Worm (Caenorhabditis elegans) whole organism, L4 larva: ENCODE results near the gene sars-2.
A peak's percentile ranks its signal among the peaks of the same experiment; 100 is the strongest.

ENCODE experiments used
- F37D6.2 ChIP-seq: sonication (generic microtip); optimal IDR thresholded peaks from 2 replicates; lab custom pipeline; 2016; ENCODE audit warnings: mild to moderate bottlenecking, missing genetic modification characterization, missing compliant biosample characterization
- F44E2.7 ChIP-seq: fragments of 200-800 bp; sonication (Bioruptor generic); IDR thresholded peaks from 2 replicates; pipeline ENCODE4 v2.1.2; 2022; ENCODE audit warnings: missing genetic modification characterization, missing compliant biosample characterization
- R02D3.7 ChIP-seq: fragments of 150-350 bp; sonication (generic microtip); optimal IDR thresholded peaks from 3 replicates; lab custom pipeline; 2014; ENCODE audit warnings: missing biosample characterization, missing genetic modification characterization
- T26A8.4 ChIP-seq: fragments of 200-800 bp; sonication (Bioruptor generic); IDR thresholded peaks from 2 replicates; pipeline ENCODE4 v1.3.6; 2022; ENCODE audit warnings: missing genetic modification characterization, missing compliant biosample characterization
- Y5F2A.4 ChIP-seq: fragments of 200-800 bp; sonication (Bioruptor generic); optimal IDR thresholded peaks from 2 replicates; lab custom pipeline; 2018; ENCODE audit warnings: mild to moderate bottlenecking, missing genetic modification characterization, missing compliant biosample characterization
- Y75B8A.6 ChIP-seq: fragments of 200-800 bp; sonication (Bioruptor generic); IDR thresholded peaks from 2 replicates; pipeline ENCODE4 v1.3.6; 2022; ENCODE audit warnings: missing genetic modification reagents, missing genetic modification characterization, missing compliant biosample characterization
- ZK337.2 ChIP-seq: fragments of 200-800 bp; sonication (Bioruptor generic); IDR thresholded peaks from 2 replicates; pipeline ENCODE4 v1.3.6; 2022; ENCODE audit warnings: missing genetic modification reagents, missing genetic modification characterization, missing compliant biosample characterization
- aha-1 ChIP-seq: fragments of 150-350 bp; peaks from one replicate; lab custom pipeline; 2014; ENCODE audit warnings: missing biosample characterization, missing genetic modification characterization
- aly-2 ChIP-seq: sonication (generic microtip); optimal IDR thresholded peaks from 2 replicates; lab custom pipeline; 2018; ENCODE audit warnings: missing biosample characterization, missing genetic modification characterization
- attf-4 ChIP-seq: sonication (generic microtip); optimal IDR thresholded peaks from 3 replicates; lab custom pipeline; 2017; ENCODE audit warnings: missing biosample characterization, missing genetic modification characterization
- ceh-20 ChIP-seq: fragments of 200-800 bp; sonication (Bioruptor generic); IDR thresholded peaks from 2 replicates; pipeline ENCODE4 v1.3.6; 2022; ENCODE audit warnings: missing genetic modification reagents, missing genetic modification characterization, missing compliant biosample characterization
- ceh-44 ChIP-seq: fragments of 200-800 bp; sonication (Bioruptor generic); IDR thresholded peaks from 2 replicates; pipeline ENCODE4 v1.3.6; 2022; ENCODE audit warnings: missing genetic modification reagents, missing genetic modification characterization, missing compliant biosample characterization
- ceh-82 ChIP-seq: sonication (generic microtip); optimal IDR thresholded peaks from 2 replicates; lab custom pipeline; 2017; ENCODE audit warnings: missing biosample characterization, missing genetic modification characterization
- cey-2 ChIP-seq: sonication (generic microtip); optimal IDR thresholded peaks from 3 replicates; lab custom pipeline; 2017; ENCODE audit warnings: missing genetic modification characterization, mild to moderate bottlenecking, missing compliant biosample characterization, antibody characterized with exemption, borderline replicate concordance; ENCODE audit not compliant: insufficient read depth
- daf-12 ChIP-seq: fragments of 150-350 bp; optimal IDR thresholded peaks from 2 replicates; lab custom pipeline; 2014; ENCODE audit warnings: missing biosample characterization, missing genetic modification reagents, missing genetic modification characterization
- daf-16 ChIP-seq, 3 experiments: sonication (generic microtip); optimal IDR thresholded peaks; 2 replicates each; lab custom pipeline; 2016 to 2017; ENCODE audit warnings: missing genetic modification characterization in 3 of 3, missing genetic modification reagents in 3 of 3, mild to moderate bottlenecking in 2 of 3, missing compliant biosample characterization in 2 of 3, missing biosample characterization in 1 of 3, moderate library complexity in 1 of 3
- daf-19 ChIP-seq: fragments of 200-800 bp; sonication (Bioruptor generic); conservative IDR thresholded peaks from 2 replicates; pipeline ENCODE4 v1.3.6; 2022; ENCODE audit warnings: missing genetic modification characterization, missing compliant biosample characterization
- dmd-6 ChIP-seq: fragments of 200-800 bp; sonication (Bioruptor generic); IDR thresholded peaks from 2 replicates; pipeline ENCODE4 v1.3.6; 2022; ENCODE audit warnings: missing genetic modification reagents, missing genetic modification characterization, missing compliant biosample characterization
- dve-1 ChIP-seq: sonication (generic microtip); optimal IDR thresholded peaks from 2 replicates; lab custom pipeline; 2017; ENCODE audit warnings: antibody characterized with exemption, mild to moderate bottlenecking, missing genetic modification characterization, missing compliant biosample characterization; ENCODE audit not compliant: insufficient read depth
- fkh-10 ChIP-seq: fragments of 150-350 bp; optimal IDR thresholded peaks from 2 replicates; lab custom pipeline; 2014; ENCODE audit warnings: missing biosample characterization, missing genetic modification reagents, missing genetic modification characterization
- hif-1 ChIP-seq, 2 experiments: sonication (generic microtip); optimal IDR thresholded peaks; 2 replicates each; lab custom pipeline; 2016 to 2017; ENCODE audit warnings: missing compliant biosample characterization in 2 of 2, missing genetic modification characterization in 2 of 2, missing genetic modification reagents in 2 of 2, missing genotype in 2 of 2, mild to moderate bottlenecking in 1 of 2
- hlh-11 ChIP-seq: fragments of 200-800 bp; sonication (Bioruptor generic); optimal IDR thresholded peaks from 2 replicates; lab custom pipeline; 2018; ENCODE audit warnings: mild to moderate bottlenecking, missing genetic modification characterization, missing compliant biosample characterization
- hlh-30 ChIP-seq: sonication (generic microtip); optimal IDR thresholded peaks from 2 replicates; lab custom pipeline; 2017; ENCODE audit warnings: antibody characterized with exemption, mild to moderate bottlenecking, missing genetic modification characterization, missing compliant biosample characterization; ENCODE audit not compliant: insufficient read depth
- hmg-1.1 ChIP-seq: fragments of 200-800 bp; sonication (Bioruptor generic); IDR thresholded peaks from 2 replicates; pipeline ENCODE4 v1.3.6; 2022; ENCODE audit warnings: missing genetic modification reagents, missing genetic modification characterization, missing compliant biosample characterization
- lin-1 ChIP-seq: fragments of 200-800 bp; sonication (Bioruptor generic); IDR thresholded peaks from 2 replicates; pipeline ENCODE4 v1.3.6; 2022; ENCODE audit warnings: missing genetic modification reagents, missing genetic modification characterization, missing compliant biosample characterization
- lin-15B ChIP-seq: fragments of 150-350 bp; sonication (generic microtip); optimal IDR thresholded peaks from 3 replicates; lab custom pipeline; 2014; ENCODE audit warnings: missing biosample characterization, missing genetic modification characterization
- lir-3 ChIP-seq: sonication (generic microtip); optimal IDR thresholded peaks from 2 replicates; lab custom pipeline; 2016; ENCODE audit warnings: mild to moderate bottlenecking, missing genetic modification characterization, missing compliant biosample characterization
- lsy-2 ChIP-seq, 2 experiments: fragments of 150-350 bp in 1 of 2; sonication (generic microtip) in 1 of 2; optimal IDR thresholded peaks; 2 replicates each; lab custom pipeline; 2014 to 2017; ENCODE audit warnings: missing biosample characterization in 2 of 2, missing genetic modification characterization in 2 of 2
- mdt-29 ChIP-seq: fragments of 200-800 bp; sonication (Bioruptor generic); IDR thresholded peaks from 2 replicates; pipeline ENCODE4 v1.3.6; 2022; ENCODE audit warnings: missing genetic modification reagents, missing genetic modification characterization, missing compliant biosample characterization
- mep-1 ChIP-seq: fragments of 150-350 bp; sonication (generic microtip); optimal IDR thresholded peaks from 3 replicates; lab custom pipeline; 2014; ENCODE audit warnings: missing biosample characterization, missing genetic modification characterization
- mes-2 ChIP-seq: sonication (generic microtip); optimal IDR thresholded peaks from 2 replicates; lab custom pipeline; 2016; ENCODE audit warnings: missing genotype, mild to moderate bottlenecking, missing genetic modification characterization, missing compliant biosample characterization; ENCODE audit not compliant: poor library complexity, severe bottlenecking
- mxl-3 ChIP-seq: fragments of 200-800 bp; sonication (Bioruptor generic); optimal IDR thresholded peaks from 2 replicates; lab custom pipeline; 2018; ENCODE audit warnings: mild to moderate bottlenecking, missing genetic modification characterization, missing compliant biosample characterization
- nhr-10 ChIP-seq: fragments of 150-350 bp; optimal IDR thresholded peaks from 2 replicates; lab custom pipeline; 2014; ENCODE audit warnings: missing biosample characterization, missing genetic modification characterization
- nhr-102 ChIP-seq: sonication (generic microtip); optimal IDR thresholded peaks from 2 replicates; lab custom pipeline; 2016; ENCODE audit warnings: mild to moderate bottlenecking, missing genetic modification characterization, moderate library complexity, missing compliant biosample characterization
- nhr-11 ChIP-seq: fragments of 150-350 bp; optimal IDR thresholded peaks from 2 replicates; lab custom pipeline; 2014; ENCODE audit warnings: missing biosample characterization, missing genetic modification characterization
- nhr-111 ChIP-seq: fragments of 200-800 bp; sonication (Bioruptor generic); optimal IDR thresholded peaks from 2 replicates; lab custom pipeline; 2018; ENCODE audit warnings: mild to moderate bottlenecking, missing genetic modification characterization, missing compliant biosample characterization
- nhr-28 ChIP-seq: fragments of 150-350 bp; optimal IDR thresholded peaks from 2 replicates; lab custom pipeline; 2014; ENCODE audit warnings: missing biosample characterization, missing genetic modification characterization
- nhr-41 ChIP-seq: fragments of 200-800 bp; sonication (Bioruptor generic); IDR thresholded peaks from 2 replicates; pipeline ENCODE4 v1.3.6; 2022; ENCODE audit warnings: missing genetic modification reagents, missing genetic modification characterization, missing compliant biosample characterization
- nhr-6 ChIP-seq: fragments of 150-350 bp; optimal IDR thresholded peaks from 2 replicates; lab custom pipeline; 2014; ENCODE audit warnings: missing biosample characterization, missing genetic modification characterization
- php-3 ChIP-seq: fragments of 200-800 bp; sonication (Bioruptor generic); IDR thresholded peaks from 2 replicates; pipeline ENCODE4 v1.3.6; 2022; ENCODE audit warnings: missing genetic modification reagents, missing genetic modification characterization, missing compliant biosample characterization
- rbr-2 ChIP-seq: sonication (generic microtip); optimal IDR thresholded peaks from 2 replicates; lab custom pipeline; 2016; ENCODE audit warnings: missing genotype, missing genetic modification characterization, missing compliant biosample characterization
- saeg-2 ChIP-seq: fragments of 200-800 bp; sonication (Bioruptor generic); IDR thresholded peaks from 2 replicates; pipeline ENCODE4 v1.3.6; 2022; ENCODE audit warnings: missing genetic modification reagents, missing genetic modification characterization, missing compliant biosample characterization
- sdz-12 ChIP-seq: fragments of 200-800 bp; sonication (Bioruptor generic); optimal IDR thresholded peaks from 2 replicates; lab custom pipeline; 2018; ENCODE audit warnings: mild to moderate bottlenecking, missing genetic modification characterization, missing compliant biosample characterization
- snpc-1.2 ChIP-seq: fragments of 200-800 bp; sonication (Bioruptor generic); IDR thresholded peaks from 2 replicates; pipeline ENCODE4 v1.3.6; 2022; ENCODE audit warnings: missing genetic modification reagents, missing genetic modification characterization, missing compliant biosample characterization
- zfp-3 ChIP-seq: fragments of 200-800 bp; sonication (Bioruptor generic); conservative IDR thresholded peaks from 2 replicates; pipeline ENCODE4 v1.3.6; 2022; ENCODE audit warnings: missing genetic modification reagents, missing genetic modification characterization, missing compliant biosample characterization

Gene sars-2

ce11 chrIV:4403870-4404269 lies 46.4 kb downstream of the sars-2 start (continued):
- peak; percentile 31; the same call in 1 of the 2 replicates for TF ChIP-seq T26A8.4 (GFP tag; lab: Robert Waterston, UW)
- TF ChIP-seq hif-1 (tag; optimal IDR thresholded peaks at IDR 0.05; lab: Kevin White, UChicago): no peak

- TF ChIP-seq zfp-3 (GFP tag; lab: Robert Waterston, UW): no peak
- no peak for TF ChIP-seq nhr-10 (tag; lab: Kevin White, UChicago)
- TF ChIP-seq mdt-29 (GFP tag; lab: Robert Waterston, UW): no peak
- no peak for TF ChIP-seq lin-15B (tag; lab: Kevin White, UChicago)
- peak in 1 of 2 experiments; percentile 29 for TF ChIP-seq lsy-2 (tag; optimal IDR thresholded peaks at IDR 0.05; lab: Kevin White, UChicago)
- TF ChIP-seq hif-1 (tag; optimal IDR thresholded peaks at IDR 0.05; lab: Kevin White, UChicago): peak in 1 of 2 experiments; percentile 2
- no peak for TF ChIP-seq F44E2.7 (GFP tag; lab: Robert Waterston, UW)
- TF ChIP-seq sdz-12 (GFP tag; lab: Kevin White, UChicago): no peak
- peak; percentile 18 for TF ChIP-seq mep-1 (tag; lab: Kevin White, UChicago)
- TF ChIP-seq daf-12 (tag; lab: Kevin White, UChicago): no peak
- no peak for TF ChIP-seq R02D3.7 (tag; lab: Kevin White, UChicago)
- peak; percentile 56 for TF ChIP-seq nhr-28 (tag; lab: Kevin White, UChicago)
- TF ChIP-seq hlh-11 (tag; lab: Kevin White, UChicago): peak; percentile 42
- TF ChIP-seq Y75B8A.6: no peak
- TF ChIP-seq fkh-10 (GFP tag; lab: Kevin White, UChicago): no peak
- no peak for TF ChIP-seq php-3
- TF ChIP-seq Y5F2A.4 (GFP tag; lab: Kevin White, UChicago): no peak
- no peak for TF ChIP-seq ceh-44 (GFP tag; lab: Robert Waterston, UW)
- peak; percentile 54 for TF ChIP-seq dve-1
- no peak for TF ChIP-seq ceh-20 (GFP tag; lab: Robert Waterston, UW)
- peak; percentile 58 for TF ChIP-seq dmd-6 (GFP tag; lab: Robert Waterston, UW)
- peak; percentile 93 for TF ChIP-seq hlh-30 (tag; lab: Kevin White, UChicago)
- TF ChIP-seq lin-1: no peak
- no peak for TF ChIP-seq nhr-111 (GFP tag; lab: Kevin White, UChicago)
- TF ChIP-seq rbr-2: no peak
- no peak for TF ChIP-seq cey-2 (tag; lab: Kevin White, UChicago)
- peak in 1 of 2 experiments; percentile 18 for TF ChIP-seq daf-16 (GFP tag; optimal IDR thresholded peaks at IDR 0.05; lab: Kevin White, UChicago)
- peak; percentile 83 for TF ChIP-seq daf-16 (tag; optimal IDR thresholded peaks at IDR 0.05; lab: Kevin White, UChicago)
- peak; percentile 13 for TF ChIP-seq nhr-11
- peak; percentile 19 for TF ChIP-seq nhr-102
- TF ChIP-seq saeg-2 (GFP tag; lab: Robert Waterston, UW): no peak
- TF ChIP-seq ZK337.2 (GFP tag; lab: Robert Waterston, UW): no peak
- TF ChIP-seq lir-3 (tag; lab: Kevin White, UChicago): no peak
- no peak for TF ChIP-seq ceh-82 (tag; lab: Kevin White, UChicago)
Measured at ce11 chrIV:4405126-4405525, 47.7 kb downstream of the sars-2 start, which contains the start of gene Y24D9A.7. TSS of gene Y24D9A.7 (minus strand) at chrIV:4405171.

ce11 chrIV:4406054-4406539 lies 48.7 kb downstream of the sars-2 start:
- TF ChIP-seq mes-2 (peak; percentile 49), nhr-41 (GFP tag; lab: Robert Waterston, UW) (peak; percentile 37; the same call in 1 of the 2 replicates), nhr-11 (peak; percentile 42), nhr-6 (tag; lab: Kevin White, UChicago) (peak; percentile 44), hif-1 (tag; optimal IDR thresholded peaks at IDR 0.05; lab: Kevin White, UChicago) (peak in 1 of 2 experiments; percentile 73), mxl-3 (GFP tag; lab: Kevin White, UChicago) (peak; percentile 41), lsy-2 (tag; optimal IDR thresholded peaks at IDR 0.05; lab: Kevin White, UChicago) (peak; percentile 54 to 67), aly-2 (tag; lab: Kevin White, UChicago) (no peak), mep-1 (tag; lab: Kevin White, UChicago) (peak; percentile 84), rbr-2 (peak; percentile 70), snpc-1.2 (GFP tag; lab: Robert Waterston, UW) (no peak), hlh-30 (tag; lab: Kevin White, UChicago) (peak; percentile 86), attf-4 (tag; lab: Kevin White, UChicago) (no peak), F37D6.2 (peak; percentile 51), sdz-12 (GFP tag; lab: Kevin White, UChicago) (peak; percentile 58), aha-1 (tag; lab: Kevin White, UChicago) (peak; percentile 96), daf-16 (GFP tag; optimal IDR thresholded peaks at IDR 0.05; lab: Kevin White, UChicago) (no peak), daf-16 (tag; optimal IDR thresholded peaks at IDR 0.05; lab: Kevin White, UChicago) (peak; percentile 80), ceh-20 (GFP tag; lab: Robert Waterston, UW) (no peak), hmg-1.1 (GFP tag; lab: Robert Waterston, UW) (peak; percentile 45), daf-19 (no peak), Y75B8A.6 (no peak)
